Worm (Caenorhabditis elegans): Measurements from ENCODE around the gene idpc-7.

The idpc-7 gene

DNA sequence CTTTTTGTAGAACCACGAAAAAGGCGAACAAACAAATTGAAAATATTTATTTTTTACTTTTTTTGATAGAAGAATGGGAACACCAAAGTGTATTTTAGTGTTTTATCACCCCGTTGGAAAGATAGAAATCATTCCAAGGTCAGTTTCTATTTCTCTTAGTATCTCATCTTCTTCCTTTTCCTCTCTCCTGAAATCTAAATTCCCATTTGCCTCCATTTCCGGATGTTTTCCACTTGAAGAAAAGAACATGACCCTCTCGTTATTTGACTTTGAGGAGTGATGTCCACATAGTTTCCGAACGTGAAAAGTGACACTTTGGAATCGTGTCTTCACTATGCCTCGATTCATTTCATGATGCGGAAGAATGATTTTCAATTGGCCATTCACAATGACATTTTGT is 31.2 kb downstream of the idpc-7 start:
- TF ChIP-seq R02D3.7 (tag; optimal IDR thresholded peaks at IDR 0.05) (no peak), fos-1 (tag; optimal IDR thresholded peaks at IDR 0.05) (no peak), nhr-25 (tag; optimal IDR thresholded peaks at IDR 0.05) (peak; percentile 14), lin-13 (GFP tag; optimal IDR thresholded peaks at IDR 0.05) (no peak)

DNA sequence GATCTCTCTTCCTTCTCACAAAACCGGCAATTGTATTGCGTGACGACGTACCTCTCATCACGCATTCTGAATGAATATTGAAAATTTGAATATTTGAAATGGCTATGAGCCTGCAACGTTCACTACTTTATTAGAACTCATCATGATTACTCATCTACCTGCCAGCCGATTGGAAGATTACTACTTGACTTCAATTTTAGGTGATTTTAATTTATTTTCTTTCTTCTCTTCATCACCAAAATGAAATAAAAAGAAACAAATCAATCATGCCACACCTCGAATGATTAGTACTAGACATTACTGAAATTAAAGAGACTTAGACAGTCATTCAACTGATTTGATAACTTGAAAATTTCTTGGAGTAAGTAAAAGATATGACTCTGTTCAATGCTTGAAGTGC is 34.6 kb downstream of the idpc-7 start:
- TF ChIP-seq crh-2 (tag; optimal IDR thresholded peaks at IDR 0.05) (peak; percentile 67), unc-62 (GFP tag; optimal IDR thresholded peaks at IDR 0.05) (no peak)

DNA sequence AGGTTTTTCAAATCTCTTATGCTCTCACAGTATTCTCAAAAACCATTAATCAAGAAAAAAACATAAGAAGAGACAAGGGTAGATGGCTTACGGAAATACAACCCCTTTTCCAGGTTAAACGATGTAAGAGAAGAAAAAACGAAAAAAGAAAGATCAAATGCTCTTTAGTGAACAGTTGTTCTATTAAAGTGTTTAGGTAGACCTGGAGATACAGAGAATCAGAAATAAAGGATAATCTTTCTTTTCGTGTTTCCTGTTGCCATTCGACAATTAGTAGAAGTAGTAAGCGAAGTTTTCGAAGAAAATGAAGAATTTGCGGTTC is 35.5 kb downstream of the idpc-7 start, which contains the start of gene K09G1.1:
K09G1.1 (plus strand) TSS at position 223 of the 322 bp plus-strand sequence.
- TF ChIP-seq ceh-82 (tag; optimal IDR thresholded peaks at IDR 0.05), result no peak
- no peak for TF ChIP-seq alr-1 (tag; optimal IDR thresholded peaks at IDR 0.05)
- no peak for TF ChIP-seq nhr-23 (tag; optimal IDR thresholded peaks at IDR 0.05)
- TF ChIP-seq crh-2 (tag; optimal IDR thresholded peaks at IDR 0.05), result no peak
- TF ChIP-seq nhr-11 (tag; optimal IDR thresholded peaks at IDR 0.05), result no peak
- TF ChIP-seq elt-3 (tag; optimal IDR thresholded peaks at IDR 0.05), result no peak

DNA sequence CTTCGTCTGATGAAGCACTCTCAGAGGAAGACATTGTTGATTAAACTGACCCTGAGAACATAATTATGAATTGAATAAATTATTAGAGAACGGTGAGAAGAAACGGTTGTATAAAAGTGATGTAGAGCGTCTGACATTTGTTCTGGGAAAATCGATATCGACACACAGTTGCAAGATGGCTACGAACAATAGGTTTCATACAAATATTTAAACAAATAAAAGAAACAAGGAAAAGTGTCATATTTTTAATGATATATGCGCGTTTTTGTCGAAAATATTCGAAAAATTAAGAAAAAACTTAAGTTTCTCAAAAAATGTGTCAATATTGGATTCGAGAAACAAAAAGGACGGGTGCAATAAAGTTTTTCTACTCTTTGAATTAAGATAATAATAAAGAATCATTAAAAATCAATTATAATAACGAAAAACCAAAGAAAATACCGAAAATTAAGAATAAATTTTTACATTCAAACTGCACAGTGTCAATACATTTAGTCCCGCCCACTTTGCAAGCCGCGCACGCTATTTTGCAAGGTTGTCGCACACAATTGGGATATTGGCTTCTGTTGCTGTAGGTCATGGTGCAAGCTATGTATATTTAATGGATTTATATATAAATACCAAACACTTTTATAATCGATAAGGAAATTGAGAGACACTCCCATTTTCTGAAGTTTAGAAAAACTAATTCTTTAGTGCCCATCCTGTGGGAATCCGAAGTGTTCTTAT is 36.1 kb downstream of the idpc-7 start, which contains the start of gene rtfo-1:
rtfo-1 (minus strand) TSS at position 51 of the 729 bp plus-strand sequence.
- TF ChIP-seq lin-11 (tag; optimal IDR thresholded peaks at IDR 0.05) (peak; percentile 64), ztf-4 (tag; optimal IDR thresholded peaks at IDR 0.05) (peak; percentile 7), aly-2 (tag; optimal IDR thresholded peaks at IDR 0.05) (no peak), gmeb-1 (tag; optimal IDR thresholded peaks at IDR 0.05) (peak; percentile 60), nhr-129 (tag; optimal IDR thresholded peaks at IDR 0.05) (peak; percentile 50), sma-3 (GFP tag; optimal IDR thresholded peaks at IDR 0.05) (peak; percentile 41), sma-9 (GFP tag; optimal IDR thresholded peaks at IDR 0.05) (peak; percentile 30), sma-9 (tag; optimal IDR thresholded peaks at IDR 0.05) (no peak), fos-1 (tag; optimal IDR thresholded peaks at IDR 0.05) (peak; percentile 9), unc-62 (GFP tag; optimal IDR thresholded peaks at IDR 0.05) (no peak), crh-2 (tag; optimal IDR thresholded peaks at IDR 0.05) (no peak), elt-3 (tag; optimal IDR thresholded peaks at IDR 0.05) (no peak), mab-5 (tag; optimal IDR thresholded peaks at IDR 0.05) (peak; percentile 16), nhr-25 (tag; optimal IDR thresholded peaks at IDR 0.05) (no peak), lin-13 (GFP tag; optimal IDR thresholded peaks at IDR 0.05) (peak; percentile 40), C34F6.9 (tag; optimal IDR thresholded peaks at IDR 0.05) (peak; percentile 45), F13H6.1 (tag; optimal IDR thresholded peaks at IDR 0.05) (peak; percentile 53), unc-55 (GFP tag; optimal IDR thresholded peaks at IDR 0.05) (no peak)

DNA sequence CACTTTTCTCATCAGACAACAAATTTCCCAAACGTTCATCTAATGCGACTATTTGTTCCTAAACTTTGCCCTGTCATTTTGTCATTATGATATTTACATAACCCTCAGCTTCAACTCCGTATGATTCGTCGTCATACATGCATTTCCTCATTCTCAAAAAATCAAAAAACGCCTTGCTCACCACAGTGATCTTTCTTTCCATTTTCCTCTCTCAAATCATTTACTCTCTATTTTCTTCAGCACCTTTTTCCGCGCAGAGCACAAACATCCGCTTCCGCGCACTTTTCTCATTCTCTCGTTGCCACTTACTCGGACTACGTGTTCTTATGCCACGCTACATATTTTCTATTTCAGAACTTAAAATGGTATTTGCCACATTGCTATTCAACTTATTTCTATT is 41.8 kb downstream of the idpc-7 start, which contains the start of gene F25B3.2:
F25B3.2 (plus strand) TSS at position 301 of the 400 bp plus-strand sequence.
- TF ChIP-seq alr-1 (tag; optimal IDR thresholded peaks at IDR 0.05) (no peak), nhr-6 (tag; optimal IDR thresholded peaks at IDR 0.05) (no peak), nhr-11 (tag; optimal IDR thresholded peaks at IDR 0.05) (no peak), blmp-1 (tag; optimal IDR thresholded peaks at IDR 0.05; ENCODE audit: insufficient read depth) (no peak), lsy-2 (tag; optimal IDR thresholded peaks at IDR 0.05) (no peak), nhr-10 (tag; optimal IDR thresholded peaks at IDR 0.05) (no peak), elt-3 (tag; optimal IDR thresholded peaks at IDR 0.05) (no peak), nhr-23 (tag; optimal IDR thresholded peaks at IDR 0.05) (no peak), sma-9 (GFP tag; optimal IDR thresholded peaks at IDR 0.05) (no peak), sma-9 (tag; optimal IDR thresholded peaks at IDR 0.05) (no peak), aly-2 (tag; optimal IDR thresholded peaks at IDR 0.05) (no peak), lin-39 (tag; optimal IDR thresholded peaks at IDR 0.05) (no peak), zag-1 (tag; optimal IDR thresholded peaks at IDR 0.05) (no peak), ceh-16 (tag; optimal IDR thresholded peaks at IDR 0.05) (no peak), dmd-4 (tag; optimal IDR thresholded peaks at IDR 0.05) (no peak), crh-2 (tag; optimal IDR thresholded peaks at IDR 0.05) (no peak), sem-4 (tag; optimal IDR thresholded peaks at IDR 0.05) (no peak), egl-27 (tag; optimal IDR thresholded peaks at IDR 0.05) (no peak), F13H6.1 (tag; optimal IDR thresholded peaks at IDR 0.05) (no peak)
